Worm (Caenorhabditis elegans): ENCODE data around the gene F35A5.5.

- TF ChIP-seq Y55F3AM.14 (GFP tag; optimal IDR thresholded peaks at IDR 0.05) (no peak), skn-1 (tag; optimal IDR thresholded peaks at IDR 0.05) (no peak), fos-1 (tag; optimal IDR thresholded peaks at IDR 0.05) (no peak), sem-4 (tag; optimal IDR thresholded peaks at IDR 0.05) (no peak), ZK546.5 (tag; optimal IDR thresholded peaks at IDR 0.05) (no peak), unc-39 (tag; optimal IDR thresholded peaks at IDR 0.05) (no peak), aly-2 (tag; optimal IDR thresholded peaks at IDR 0.05) (no peak), C34F6.9 (tag; optimal IDR thresholded peaks at IDR 0.05) (no peak), nhr-237 (tag; optimal IDR thresholded peaks at IDR 0.05) (no peak), ceh-16 (tag; optimal IDR thresholded peaks at IDR 0.05) (no peak), crh-2 (tag; optimal IDR thresholded peaks at IDR 0.05) (no peak), nhr-6 (tag; optimal IDR thresholded peaks at IDR 0.05) (no peak)
Observed at ce11 chrX:3824443-3824842, 28.9 kb upstream of the F35A5.5 start.
